Worm (Caenorhabditis elegans) whole organism, young adult: ENCODE results near the gene glt-1.

Experiments used
- B0261.1 ChIP-seq: sonication (generic microtip); optimal IDR thresholded peaks from 2 replicates; lab custom pipeline; 2016; ENCODE audit warnings: mild to moderate bottlenecking, missing genetic modification characterization, moderate library complexity, missing compliant biosample characterization
- C06A6.2 ChIP-seq: fragments of 200-800 bp; sonication (Bioruptor generic); conservative IDR thresholded peaks from 2 replicates; pipeline ENCODE4 v1.3.6; 2022; ENCODE audit warnings: missing genetic modification characterization, missing compliant biosample characterization
- F22D6.2 ChIP-seq: sonication (generic microtip); optimal IDR thresholded peaks from 2 replicates; lab custom pipeline; 2016; ENCODE audit warnings: mild to moderate bottlenecking, missing genetic modification characterization, missing compliant biosample characterization
- ceh-100 ChIP-seq: fragments of 200-800 bp; sonication (Bioruptor generic); IDR thresholded peaks from 2 replicates; pipeline ENCODE4 v1.3.6; 2022; ENCODE audit warnings: missing genetic modification reagents, missing genetic modification characterization, missing compliant biosample characterization
- lir-1 ChIP-seq: fragments of 200-800 bp; sonication (Bioruptor generic); conservative IDR thresholded peaks from 2 replicates; pipeline ENCODE4 v1.3.6; 2022; ENCODE audit warnings: missing genetic modification reagents, missing genetic modification characterization, missing compliant biosample characterization
- lsy-27 ChIP-seq: sonication (generic microtip); optimal IDR thresholded peaks from 2 replicates; lab custom pipeline; 2017; ENCODE audit warnings: missing genetic modification characterization, mild to moderate bottlenecking, missing compliant biosample characterization, antibody characterized with exemption, missing genotype, borderline replicate concordance; ENCODE audit not compliant: insufficient read depth
- mcd-1 ChIP-seq: fragments of 200-800 bp; sonication (Bioruptor generic); IDR thresholded peaks from 2 replicates; pipeline ENCODE4 v1.3.6; 2022; ENCODE audit warnings: missing genetic modification reagents, missing genetic modification characterization, missing compliant biosample characterization
- nhr-80 ChIP-seq: sonication (generic microtip); optimal IDR thresholded peaks from 2 replicates; lab custom pipeline; 2016; ENCODE audit warnings: missing genetic modification characterization, missing compliant biosample characterization
- rpc-1 ChIP-seq, 2 experiments: fragments of 150-350 bp in 1 of 2; sonication (generic microtip) in 1 of 2; optimal IDR thresholded peaks; 2 replicates each; lab custom pipeline; 2014 to 2018; ENCODE audit warnings: missing biosample characterization in 1 of 2, missing genetic modification characterization in 1 of 2, missing genetic modification reagents in 1 of 2, missing genotype in 1 of 2
- zim-3 ChIP-seq: sonication (generic microtip); optimal IDR thresholded peaks from 2 replicates; lab custom pipeline; 2017; ENCODE audit warnings: mild to moderate bottlenecking, missing genetic modification characterization, moderate library complexity, missing compliant biosample characterization

DNA sequence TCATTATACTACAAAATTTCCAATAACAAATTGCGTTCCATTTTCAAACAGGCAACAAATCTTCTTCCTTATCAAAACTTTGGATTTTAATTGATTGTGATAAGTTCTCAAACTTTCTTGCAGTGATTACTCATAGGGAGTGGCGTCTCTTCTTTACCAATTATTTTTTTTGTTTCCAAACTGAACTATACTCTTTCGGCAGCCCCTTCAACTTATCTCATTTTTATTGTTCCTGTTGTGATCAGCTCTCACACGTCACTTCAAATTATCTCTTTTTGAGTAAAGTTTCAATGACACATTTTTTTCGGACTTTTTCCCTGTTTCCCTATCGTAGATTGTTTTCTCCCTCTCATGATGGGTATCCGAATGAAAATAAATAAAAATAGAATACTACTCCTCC, 3.4 kb upstream of the glt-1 start:
- no peak for TF ChIP-seq mcd-1
- TF ChIP-seq ceh-100 (GFP tag; lab: Robert Waterston, UW): no peak
- TF ChIP-seq lir-1 (GFP tag; lab: Robert Waterston, UW): no peak
- TF ChIP-seq nhr-80 (tag; lab: Kevin White, UChicago): no peak
- TF ChIP-seq F22D6.2: no peak
- TF ChIP-seq lsy-27: no peak
- TF ChIP-seq C06A6.2 (GFP tag; lab: Robert Waterston, UW): no peak
- TF ChIP-seq zim-3: no peak
- TF ChIP-seq rpc-1 (optimal IDR thresholded peaks at IDR 0.05; lab: Kevin White, UChicago): no peak
- TF ChIP-seq rpc-1 (tag; optimal IDR thresholded peaks at IDR 0.05; lab: Kevin White, UChicago): no peak
- TF ChIP-seq B0261.1 (tag; lab: Kevin White, UChicago): no peak
